Fruit fly (Drosophila melanogaster) whole organism: ENCODE measurements around the gene Jhbp6.

Experiments used
- CG8478 ChIP-seq: fragments of >200 bp; optimal IDR thresholded peaks from 2 replicates; lab custom pipeline; 2018; ENCODE audit warnings: inconsistent platforms
- pan ChIP-seq: fragments of >200 bp; optimal IDR thresholded peaks from 2 replicates; lab custom pipeline; 2017
- psq ChIP-seq: fragments of >200 bp; optimal IDR thresholded peaks from 2 replicates; lab custom pipeline; 2017
- usp ChIP-seq: fragments of >200 bp; optimal IDR thresholded peaks from 2 replicates; lab custom pipeline; 2017; ENCODE audit warnings: missing biosample characterization, missing genetic modification characterization, mixed read lengths

dm6 chr3L:22699133-22699532 is 29.4 kb downstream of the Jhbp6 start, which contains the start of gene CG45116:
- TF ChIP-seq usp (GFP tag; lab: Kevin White, UChicago) = no peak
- no peak for TF ChIP-seq CG8478
- no peak for TF ChIP-seq psq
- no peak for TF ChIP-seq pan (lab: Kevin White, UChicago)
